Fruit fly (Drosophila melanogaster) whole organism, embryonic: Measurements from ENCODE around the gene CG10365.

Experiments
- Adf1 ChIP-seq: fragments of 200-800 bp; sonication (Bioruptor generic); IDR thresholded peaks from 2 replicates; pipeline ENCODE4 v1.3.6; 2022; ENCODE audit warnings: missing biosample characterization, missing genetic modification characterization
- CG10267 ChIP-seq: fragments of 200-800 bp; sonication (Bioruptor generic); optimal IDR thresholded peaks from 2 replicates; lab custom pipeline; 2018; ENCODE audit warnings: missing biosample characterization, mild to moderate bottlenecking, missing genetic modification characterization, moderate library complexity
- CG10321 ChIP-seq: fragments of 200-800 bp; sonication (Bioruptor generic); IDR thresholded peaks from 2 replicates; pipeline ENCODE4 v1.3.6; 2022; ENCODE audit warnings: missing biosample characterization, missing genetic modification characterization
- CG10431 ChIP-seq: fragments of 200-800 bp; sonication (Bioruptor generic); optimal IDR thresholded peaks from 3 replicates; lab custom pipeline; 2018; ENCODE audit warnings: missing biosample characterization, mild to moderate bottlenecking, missing genetic modification characterization
- CG10979 ChIP-seq: fragments of 200-800 bp; sonication (Bioruptor generic); optimal IDR thresholded peaks from 2 replicates; lab custom pipeline; 2018; ENCODE audit warnings: missing biosample characterization, mild to moderate bottlenecking, missing genetic modification characterization, moderate library complexity
- CG11456 ChIP-seq: fragments of 200-800 bp; sonication (Bioruptor generic); IDR thresholded peaks from 3 replicates; pipeline ENCODE4 v1.3.6; 2022; ENCODE audit warnings: missing biosample characterization, missing genetic modification characterization
- CG11695 ChIP-seq: fragments of 200-800 bp; sonication (Bioruptor generic); IDR thresholded peaks from 3 replicates; pipeline ENCODE4 v1.3.6; 2022; ENCODE audit warnings: missing biosample characterization, missing genetic modification characterization
- CG13624 ChIP-seq: fragments of 200-800 bp; sonication (Bioruptor generic); optimal IDR thresholded peaks from 2 replicates; lab custom pipeline; 2016; ENCODE audit warnings: missing biosample characterization, missing genetic modification characterization
- CG2202 ChIP-seq: fragments of 200-800 bp; sonication (Bioruptor generic); optimal IDR thresholded peaks from 2 replicates; lab custom pipeline; 2018; ENCODE audit warnings: missing biosample characterization, mild to moderate bottlenecking, missing genetic modification characterization
- CG3065 ChIP-seq: fragments of 200-800 bp; sonication (Bioruptor generic); optimal IDR thresholded peaks from 2 replicates; lab custom pipeline; 2016; ENCODE audit warnings: missing biosample characterization, missing genetic modification characterization
- CG31365 ChIP-seq: fragments of 200-800 bp; sonication (Bioruptor generic); optimal IDR thresholded peaks from 2 replicates; lab custom pipeline; 2018; ENCODE audit warnings: missing biosample characterization, mild to moderate bottlenecking, missing genetic modification characterization
- CG42726 ChIP-seq: fragments of 200-800 bp; sonication (Bioruptor generic); IDR thresholded peaks from 2 replicates; pipeline ENCODE4 v1.3.6; 2022; ENCODE audit warnings: missing biosample characterization, missing genetic modification characterization; ENCODE audit not compliant: partially characterized antibody
- CG4328 ChIP-seq: fragments of 200-800 bp; sonication (Bioruptor generic); optimal IDR thresholded peaks from 3 replicates; lab custom pipeline; 2017; ENCODE audit warnings: missing biosample characterization, missing genetic modification reagents, missing genetic modification characterization
- CG7556 ChIP-seq: fragments of 200-800 bp; sonication (Bioruptor generic); optimal IDR thresholded peaks from 2 replicates; lab custom pipeline; 2017; ENCODE audit warnings: missing biosample characterization, mild to moderate bottlenecking, missing genetic modification characterization
- CG8281 ChIP-seq: fragments of 200-800 bp; sonication (Bioruptor generic); optimal IDR thresholded peaks from 2 replicates; lab custom pipeline; 2018; ENCODE audit warnings: missing biosample characterization, mild to moderate bottlenecking, missing genetic modification characterization, moderate library complexity
- CG8388 ChIP-seq: fragments of 200-800 bp; sonication (Bioruptor generic); optimal IDR thresholded peaks from 2 replicates; lab custom pipeline; 2019; ENCODE audit warnings: missing biosample characterization, mild to moderate bottlenecking, missing genetic modification characterization, moderate library complexity
- CG8478 ChIP-seq: fragments of >200 bp; optimal IDR thresholded peaks from 2 replicates; lab custom pipeline; 2018
- CG9797 ChIP-seq: fragments of 200-800 bp; sonication (Bioruptor generic); optimal IDR thresholded peaks from 3 replicates; lab custom pipeline; 2018; ENCODE audit warnings: missing biosample characterization, mild to moderate bottlenecking, missing genetic modification characterization
- CG9876 ChIP-seq: fragments of 200-800 bp; sonication (Bioruptor generic); optimal IDR thresholded peaks from 2 replicates; lab custom pipeline; 2016; ENCODE audit warnings: missing biosample characterization, missing genetic modification characterization
- CTCF ChIP-seq: fragments of 200-800 bp; sonication (Bioruptor generic); optimal IDR thresholded peaks from 2 replicates; lab custom pipeline; 2017; ENCODE audit warnings: missing biosample characterization, mild to moderate bottlenecking, missing genetic modification characterization, moderate library complexity
- D19B ChIP-seq: fragments of 200-800 bp; sonication (Bioruptor generic); optimal IDR thresholded peaks from 2 replicates; lab custom pipeline; 2017; ENCODE audit warnings: missing biosample characterization, mild to moderate bottlenecking, missing genetic modification characterization
- E2f1 ChIP-seq: fragments of 200-800 bp; sonication (Bioruptor generic); IDR thresholded peaks from 2 replicates; pipeline ENCODE4 v1.3.6; 2022; ENCODE audit warnings: missing biosample characterization, missing genetic modification characterization
- Ets97D ChIP-seq: fragments of 200-800 bp; sonication (Bioruptor generic); optimal IDR thresholded peaks from 3 replicates; lab custom pipeline; 2016; ENCODE audit warnings: missing biosample characterization, missing genetic modification characterization
- Gug ChIP-seq: fragments of 200-800 bp; sonication (Bioruptor generic); IDR thresholded peaks from 4 replicates; pipeline ENCODE4 v1.3.6; 2022; ENCODE audit warnings: missing biosample characterization, missing genetic modification characterization
- HLH4C ChIP-seq: fragments of 200-800 bp; sonication (Bioruptor generic); IDR thresholded peaks from 3 replicates; pipeline ENCODE4 v1.3.6; 2022; ENCODE audit warnings: missing biosample characterization, missing genetic modification characterization; ENCODE audit not compliant: partially characterized antibody
- HmgD ChIP-seq: fragments of 200-800 bp; sonication (Bioruptor generic); optimal IDR thresholded peaks from 3 replicates; lab custom pipeline; 2016; ENCODE audit warnings: missing biosample characterization, missing genetic modification characterization
- Med ChIP-seq: fragments of 200-800 bp; sonication (Bioruptor generic); peaks from one replicate; lab custom pipeline; 2016; ENCODE audit warnings: missing biosample characterization, missing genetic modification characterization, mild to moderate bottlenecking, inconsistent platforms, moderate library complexity
- NFAT ChIP-seq: fragments of 200-800 bp; sonication (Bioruptor generic); IDR thresholded peaks from 2 replicates; pipeline ENCODE4 v1.3.6; 2022; ENCODE audit warnings: missing biosample characterization, missing genetic modification characterization
- PHDP ChIP-seq: fragments of 200-800 bp; sonication (Bioruptor generic); optimal IDR thresholded peaks from 3 replicates; lab custom pipeline; 2018; ENCODE audit warnings: missing biosample characterization, mild to moderate bottlenecking, missing genetic modification characterization, moderate library complexity
- Sry-δ ChIP-seq: fragments of 200-800 bp; sonication (Bioruptor generic); optimal IDR thresholded peaks from 2 replicates; lab custom pipeline; 2016; ENCODE audit warnings: missing biosample characterization, missing genetic modification characterization
- ab ChIP-seq: fragments of 200-800 bp; sonication (Bioruptor generic); optimal IDR thresholded peaks from 2 replicates; lab custom pipeline; 2016; ENCODE audit warnings: missing biosample characterization, missing genetic modification characterization
- aop ChIP-seq: fragments of 200-800 bp; sonication (Bioruptor generic); IDR thresholded peaks from 2 replicates; pipeline ENCODE4 v1.3.6; 2022; ENCODE audit warnings: missing biosample characterization, missing genetic modification characterization
- eve ChIP-seq, 2 experiments: fragments of >200 bp; optimal IDR thresholded peaks; 2 replicates each; lab custom pipeline; 2017; ENCODE audit warnings: missing biosample characterization in 2 of 2, missing genetic modification characterization in 2 of 2
- gcm ChIP-seq: fragments of 200-800 bp; sonication (Bioruptor generic); optimal IDR thresholded peaks from 2 replicates; lab custom pipeline; 2019; ENCODE audit warnings: missing biosample characterization, mild to moderate bottlenecking, missing genetic modification characterization, moderate library complexity
- gfzf ChIP-seq: fragments of 200-800 bp; sonication (Bioruptor generic); optimal IDR thresholded peaks from 2 replicates; lab custom pipeline; 2016; ENCODE audit warnings: missing biosample characterization, mild to moderate bottlenecking, missing genetic modification characterization, moderate library complexity
- hb ChIP-seq: fragments of 200-800 bp; sonication (Bioruptor generic); IDR thresholded peaks from 3 replicates; pipeline ENCODE4 v1.3.6; 2022; ENCODE audit warnings: missing biosample characterization, missing genetic modification characterization; ENCODE audit not compliant: partially characterized antibody
- kay ChIP-seq: fragments of 200-800 bp; sonication (Bioruptor generic); optimal IDR thresholded peaks from 2 replicates; lab custom pipeline; 2016; ENCODE audit warnings: missing biosample characterization, missing genetic modification characterization
- klu ChIP-seq: fragments of 200-800 bp; sonication (Bioruptor generic); IDR thresholded peaks from 2 replicates; pipeline ENCODE4 v1.3.6; 2022; ENCODE audit warnings: missing biosample characterization, missing genetic modification characterization
- lmd ChIP-seq: fragments of 200-800 bp; sonication (Bioruptor generic); IDR thresholded peaks from 2 replicates; pipeline ENCODE4 v1.3.6; 2022; ENCODE audit warnings: missing biosample characterization, missing genetic modification characterization
- maf-S ChIP-seq: fragments of 200-800 bp; sonication (Bioruptor generic); optimal IDR thresholded peaks from 2 replicates; lab custom pipeline; 2016; ENCODE audit warnings: missing biosample characterization, missing genetic modification characterization
- org-1 ChIP-seq: fragments of 200-800 bp; sonication (Bioruptor generic); optimal IDR thresholded peaks from 2 replicates; lab custom pipeline; 2017; ENCODE audit warnings: missing biosample characterization, missing genetic modification characterization
- pho ChIP-seq: fragments of 200-800 bp; sonication (Bioruptor generic); optimal IDR thresholded peaks from 2 replicates; lab custom pipeline; 2016; ENCODE audit warnings: missing biosample characterization, missing genetic modification characterization
- row ChIP-seq: fragments of 200-800 bp; sonication (Bioruptor generic); IDR thresholded peaks from 3 replicates; pipeline ENCODE4 v1.3.6; 2022; ENCODE audit warnings: missing biosample characterization, missing genetic modification characterization
- run ChIP-seq: fragments of 200-800 bp; sonication (Bioruptor generic); optimal IDR thresholded peaks from 3 replicates; lab custom pipeline; 2018; ENCODE audit warnings: missing biosample characterization, mild to moderate bottlenecking, missing genetic modification characterization
- salm ChIP-seq: fragments of 200-800 bp; sonication (Bioruptor generic); optimal IDR thresholded peaks from 2 replicates; lab custom pipeline; 2018; ENCODE audit warnings: missing biosample characterization, mild to moderate bottlenecking, missing genetic modification characterization
- sd ChIP-seq: fragments of 200-800 bp; sonication (Bioruptor generic); optimal IDR thresholded peaks from 3 replicates; lab custom pipeline; 2018; ENCODE audit warnings: missing biosample characterization, mild to moderate bottlenecking, missing genetic modification characterization, moderate library complexity
- seq ChIP-seq: fragments of 200-800 bp; sonication (Bioruptor generic); IDR thresholded peaks from 2 replicates; pipeline ENCODE4 v1.3.6; 2022; ENCODE audit warnings: missing biosample characterization, missing genetic modification characterization
- so ChIP-seq: fragments of 200-800 bp; sonication (Bioruptor generic); IDR thresholded peaks from 3 replicates; pipeline ENCODE4 v1.3.6; 2022; ENCODE audit warnings: missing biosample characterization, missing genetic modification characterization
- sob ChIP-seq: fragments of 200-800 bp; sonication (Bioruptor generic); IDR thresholded peaks from 2 replicates; pipeline ENCODE4 v1.3.6; 2022; ENCODE audit warnings: missing biosample characterization, missing genetic modification characterization
- toy ChIP-seq: fragments of 200-800 bp; sonication (Bioruptor generic); IDR thresholded peaks from 2 replicates; pipeline ENCODE4 v1.3.6; 2022; ENCODE audit warnings: missing biosample characterization, missing genetic modification characterization
- usp ChIP-seq: fragments of >200 bp; optimal IDR thresholded peaks from 2 replicates; lab custom pipeline; 2017; ENCODE audit warnings: missing biosample characterization, missing genetic modification characterization
- wor ChIP-seq: fragments of 200-800 bp; sonication (Bioruptor generic); IDR thresholded peaks from 2 replicates; pipeline ENCODE4 v1.3.6; 2022; ENCODE audit warnings: missing biosample characterization, missing genetic modification characterization
- z ChIP-seq: fragments of 200-800 bp; sonication (Bioruptor generic); IDR thresholded peaks from 3 replicates; pipeline ENCODE4 v1.3.6; 2022; ENCODE audit warnings: missing biosample characterization, missing genetic modification characterization

The CG10365 gene

dm6 chr3R:23725711-23726349, 2.7 kb downstream of the CG10365 start (continued):
- 0 out of 3 replicates have a peak, but pooled peaks have one; percentile 9 for TF ChIP-seq so (GFP tag; lab: Robert Waterston, UW)
- no peak for TF ChIP-seq CG3065 (GFP tag; lab: Kevin White, UChicago)
- TF ChIP-seq D19B (GFP tag; lab: Kevin White, UChicago) = no peak
- no peak for TF ChIP-seq CTCF (GFP tag; lab: Kevin White, UChicago)
- peak; percentile 14 for TF ChIP-seq org-1 (GFP tag; lab: Kevin White, UChicago)
- no peak for TF ChIP-seq NFAT (GFP tag; lab: Robert Waterston, UW)
- TF ChIP-seq CG13624 (GFP tag; lab: Kevin White, UChicago) = no peak
- peak; percentile 72 for TF ChIP-seq Med (GFP tag; lab: Kevin White, UChicago)
- no peak for TF ChIP-seq CG9797 (GFP tag; lab: Kevin White, UChicago)
- TF ChIP-seq lmd (GFP tag; lab: Robert Waterston, UW) = no peak
- TF ChIP-seq kay (GFP tag; lab: Kevin White, UChicago) = no peak
- no peak for TF ChIP-seq CG8478 (lab: Kevin White, UChicago)
- TF ChIP-seq eve (GFP tag; optimal IDR thresholded peaks at IDR 0.05; lab: Kevin White, UChicago) = no peak
- no peak for TF ChIP-seq gcm
- TF ChIP-seq klu (GFP tag; lab: Robert Waterston, UW) = no peak
- no peak for TF ChIP-seq seq
- no peak for TF ChIP-seq CG11456 (GFP tag; lab: Robert Waterston, UW)
- no peak for TF ChIP-seq CG10267 (tag; lab: Kevin White, UChicago)
- TF ChIP-seq CG11695 (GFP tag; lab: Robert Waterston, UW) = no peak
- TF ChIP-seq CG31365 (tag; lab: Kevin White, UChicago) = no peak
- 0 out of 2 replicates have a peak, but pooled peaks have one; percentile 7 for TF ChIP-seq toy (GFP tag; lab: Robert Waterston, UW)
- TF ChIP-seq CG9876 (GFP tag; lab: Kevin White, UChicago) = no peak
- TF ChIP-seq Adf1 = peak; percentile 17; the same call in 1 of the 2 replicates
- TF ChIP-seq CG2202 (tag; lab: Kevin White, UChicago) = no peak
- TF ChIP-seq wor (GFP tag; lab: Robert Waterston, UW) = no peak
- no peak for TF ChIP-seq CG7556
- TF ChIP-seq Ets97D (GFP tag; lab: Kevin White, UChicago) = no peak
- no peak for TF ChIP-seq ab (GFP tag; lab: Kevin White, UChicago)
- TF ChIP-seq pho (GFP tag; lab: Kevin White, UChicago) = peak; percentile 2
- no peak for TF ChIP-seq gfzf (GFP tag; lab: Kevin White, UChicago)
- TF ChIP-seq HLH4C (GFP tag; lab: Robert Waterston, UW) = no peak
- TF ChIP-seq Sry-δ (GFP tag; lab: Kevin White, UChicago) = no peak
- peak; percentile 61 for TF ChIP-seq sd (tag; lab: Kevin White, UChicago)
- no peak for TF ChIP-seq Gug
- no peak for TF ChIP-seq maf-S (GFP tag; lab: Kevin White, UChicago)
- no peak for TF ChIP-seq CG8281
- no peak for TF ChIP-seq z (GFP tag; lab: Robert Waterston, UW)
- no peak for TF ChIP-seq run (tag; lab: Kevin White, UChicago)
- TF ChIP-seq CG10431 = peak; percentile 52
- TF ChIP-seq E2f1 (GFP tag; lab: Robert Waterston, UW) = no peak
- TF ChIP-seq hb (GFP tag; lab: Robert Waterston, UW) = no peak
- TF ChIP-seq HmgD (GFP tag; lab: Kevin White, UChicago) = no peak
- no peak for TF ChIP-seq CG10979 (tag; lab: Kevin White, UChicago)
- TF ChIP-seq CG4328 (GFP tag; lab: Kevin White, UChicago) = peak; percentile 34
- no peak for TF ChIP-seq usp
- peak; percentile 63; the same call in 1 of the 2 replicates for TF ChIP-seq sob (GFP tag; lab: Robert Waterston, UW)
- TF ChIP-seq CG10321 (GFP tag; lab: Robert Waterston, UW) = no peak
- peak; percentile 28 for TF ChIP-seq salm (tag; lab: Kevin White, UChicago)
- TF ChIP-seq aop (GFP tag; lab: Robert Waterston, UW) = no peak
- no peak for TF ChIP-seq CG8388 (GFP tag; lab: Kevin White, UChicago)
- TF ChIP-seq PHDP (tag; lab: Kevin White, UChicago) = no peak
- peak; percentile 19; the same call in 1 of the 2 replicates for TF ChIP-seq CG42726 (GFP tag; lab: Robert Waterston, UW)
- TF ChIP-seq row (GFP tag; lab: Robert Waterston, UW) = no peak
